Worm (Caenorhabditis elegans): Measurements from ENCODE around the gene lin-49.

The lin-49 gene

DNA sequence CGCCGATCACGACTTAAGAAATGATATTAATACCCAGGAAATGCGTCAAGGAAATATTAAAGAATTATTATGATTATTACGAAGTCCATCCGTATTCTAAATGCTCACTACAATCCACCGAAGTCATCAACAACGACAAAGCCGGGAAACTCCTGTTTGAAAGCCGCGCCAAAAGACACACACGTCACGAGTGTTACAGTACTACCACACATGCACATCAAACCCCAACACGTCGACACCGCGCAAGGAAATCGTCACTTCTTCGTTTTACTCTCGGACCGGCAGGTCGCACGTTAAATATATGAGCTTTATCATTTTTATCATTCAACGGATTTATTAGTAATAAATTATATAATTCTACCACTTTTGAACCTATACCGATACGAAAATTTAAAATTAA is 13.0 kb upstream of the lin-49 start:
- 0 out of 2 replicates have a peak, but pooled peaks have one; percentile 15 for TF ChIP-seq snpc-1.2 (GFP tag; IDR thresholded peaks at IDR 0.05)

DNA sequence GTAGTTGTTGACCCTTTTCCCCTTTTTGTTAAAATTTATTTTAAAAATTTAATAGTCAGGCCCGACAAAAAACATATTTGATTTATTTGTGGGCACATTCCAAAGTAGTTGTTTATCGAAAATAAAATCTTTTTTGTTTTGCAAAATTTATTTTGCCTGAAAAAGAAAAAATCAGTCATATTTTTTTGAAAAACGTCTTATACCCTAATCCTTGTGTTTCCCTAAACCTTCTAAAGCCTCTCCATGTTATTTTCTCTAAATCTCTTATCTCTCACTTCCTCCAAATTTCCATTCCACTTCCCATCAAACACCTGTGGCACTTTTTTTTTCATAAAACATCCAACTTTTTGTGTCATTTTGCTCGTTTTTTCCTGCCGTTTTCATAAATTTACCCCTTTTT is 12.3 kb upstream of the lin-49 start:
- no peak for TF ChIP-seq ceh-32 (tag; optimal IDR thresholded peaks at IDR 0.05; ENCODE audit: poor library complexity)
- no peak for TF ChIP-seq Y75B8A.6 (GFP tag; IDR thresholded peaks at IDR 0.05)
- no peak for TF ChIP-seq Y5F2A.4 (GFP tag; optimal IDR thresholded peaks at IDR 0.05)
- TF ChIP-seq daf-12 (tag; optimal IDR thresholded peaks at IDR 0.05) = no peak
- TF ChIP-seq lsy-2 (tag; optimal IDR thresholded peaks at IDR 0.05) = no peak
- TF ChIP-seq tra-1 (GFP tag; IDR thresholded peaks at IDR 0.05) = no peak
- no peak for TF ChIP-seq egl-27 (tag; optimal IDR thresholded peaks at IDR 0.05)

DNA sequence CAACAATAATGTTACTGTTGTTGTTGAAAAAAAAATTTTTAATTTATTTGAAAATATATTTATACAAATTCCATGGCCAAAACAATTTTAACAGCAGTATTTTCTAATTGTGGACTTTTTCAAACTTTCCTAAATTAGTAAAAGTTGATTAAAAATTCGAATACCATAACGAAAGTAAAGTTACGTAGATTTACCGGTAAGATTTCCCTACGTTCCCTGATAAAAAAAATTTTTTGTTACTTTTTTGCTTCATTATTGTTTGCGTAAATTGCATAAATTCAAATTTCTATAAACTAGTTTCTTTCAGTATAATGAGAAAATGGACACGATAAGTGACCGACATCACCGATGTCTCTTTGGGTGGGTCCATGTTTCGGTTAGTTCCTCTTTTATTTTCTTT is 11.5 kb upstream of the lin-49 start, which contains the start of gene F42A9.6:
Gene F42A9.6 (plus strand): TSS at position 301 of the 400 bp plus-strand sequence.
- no peak for TF ChIP-seq dmd-6 (GFP tag; IDR thresholded peaks at IDR 0.05)
- no peak for TF ChIP-seq nhr-25 (tag; optimal IDR thresholded peaks at IDR 0.05; ENCODE audit: borderline replicate concordance, insufficient read depth)
- no peak for TF ChIP-seq vab-7 (GFP tag; IDR thresholded peaks at IDR 0.05)
- TF ChIP-seq nhr-6 (tag; optimal IDR thresholded peaks at IDR 0.05) = no peak
- no peak for TF ChIP-seq hlh-30 (tag; optimal IDR thresholded peaks at IDR 0.05; ENCODE audit: insufficient read depth)
- TF ChIP-seq ceh-44 (GFP tag; IDR thresholded peaks at IDR 0.05) = no peak
- TF ChIP-seq zfp-3 (GFP tag; conservative IDR thresholded peaks at IDR 0.05) = no peak
- no peak for TF ChIP-seq lin-1 (GFP tag; IDR thresholded peaks at IDR 0.05)
- TF ChIP-seq unc-62 (GFP tag; optimal IDR thresholded peaks at IDR 0.05 in 1 of 2) = no peak
- no peak for TF ChIP-seq unc-62 (tag; optimal IDR thresholded peaks at IDR 0.05)
- TF ChIP-seq ceh-82 (tag; optimal IDR thresholded peaks at IDR 0.05) = no peak
- no peak for TF ChIP-seq attf-4 (tag; optimal IDR thresholded peaks at IDR 0.05)
- no peak for TF ChIP-seq lin-29 (GFP tag; IDR thresholded peaks at IDR 0.05)
- no peak for TF ChIP-seq zip-2 (tag; optimal IDR thresholded peaks at IDR 0.05)
- TF ChIP-seq spr-1 (tag; optimal IDR thresholded peaks at IDR 0.05) = no peak
- TF ChIP-seq duxl-1 (tag; optimal IDR thresholded peaks at IDR 0.05; ENCODE audit: poor library complexity) = no peak
- TF ChIP-seq lin-15B (tag; optimal IDR thresholded peaks at IDR 0.05) = no peak
- TF ChIP-seq nhr-11 (tag; optimal IDR thresholded peaks at IDR 0.05) = no peak
- no peak for TF ChIP-seq ZK337.2 (GFP tag; IDR thresholded peaks at IDR 0.05)
- TF ChIP-seq fos-1 (tag; optimal IDR thresholded peaks at IDR 0.05) = no peak
- no peak for TF ChIP-seq set-16 (GFP tag; IDR thresholded peaks at IDR 0.05)

DNA sequence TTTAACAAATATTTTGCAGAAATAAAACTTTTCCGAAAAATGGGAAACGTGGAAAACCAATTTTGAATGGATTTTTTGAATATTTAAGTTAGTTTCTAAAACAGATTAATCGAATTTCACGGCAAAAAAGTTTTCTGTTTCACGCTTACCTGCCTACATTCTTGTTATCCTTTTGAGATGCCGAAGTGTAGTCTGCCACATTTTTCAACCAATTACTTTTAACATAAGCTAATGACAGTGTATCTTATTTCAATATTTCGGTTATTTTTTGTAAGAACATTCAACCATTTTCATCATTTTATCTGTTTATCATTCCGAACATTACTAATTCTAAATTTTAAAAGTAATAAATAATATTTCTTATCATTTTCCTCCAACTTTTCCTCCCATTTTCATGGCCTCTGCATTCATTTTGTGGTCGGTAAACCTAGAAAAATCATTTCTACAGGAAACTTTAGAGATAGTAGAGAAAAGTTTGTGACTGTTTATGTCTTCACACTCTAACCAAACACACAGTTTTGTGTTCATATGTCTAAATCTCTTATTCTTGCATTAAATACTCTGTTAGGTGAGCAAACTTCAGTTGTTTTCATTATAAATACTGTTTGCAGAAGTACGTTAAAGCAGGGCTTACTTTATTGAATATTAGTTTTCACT is 8.5 kb upstream of the lin-49 start, which contains the start of the genes F42A9.17 and cyp-33E2:
Gene F42A9.17 (minus strand): TSS at position 51 of the 657 bp plus-strand sequence.
Gene cyp-33E2 (plus strand): TSS at position 449 of the 657 bp plus-strand sequence.
- peak; percentile 88 for TF ChIP-seq nhr-28 (tag; optimal IDR thresholded peaks at IDR 0.05)
- peak; percentile 61 for TF ChIP-seq dve-1 (tag; optimal IDR thresholded peaks at IDR 0.05; ENCODE audit: insufficient read depth)
- TF ChIP-seq daf-16 (GFP tag; optimal IDR thresholded peaks at IDR 0.05) = no peak
- TF ChIP-seq daf-16 (tag; optimal IDR thresholded peaks at IDR 0.05) = peak; percentile 88
- TF ChIP-seq pqm-1 (tag; optimal IDR thresholded peaks at IDR 0.05) = peak; percentile 90
- TF ChIP-seq nhr-77 (tag; optimal IDR thresholded peaks at IDR 0.05) = peak; percentile 44
- no peak for TF ChIP-seq lin-29 (GFP tag; IDR thresholded peaks at IDR 0.05)
- no peak for TF ChIP-seq nhr-41 (GFP tag; IDR thresholded peaks at IDR 0.05)
- TF ChIP-seq snpc-1.2 (GFP tag; IDR thresholded peaks at IDR 0.05) = no peak
- TF ChIP-seq pha-4 (GFP tag; IDR thresholded peaks at IDR 0.05) = no peak
- peak; percentile 12 for TF ChIP-seq pha-4 (tag; optimal IDR thresholded peaks at IDR 0.05)
- TF ChIP-seq tag-97 (GFP tag; IDR thresholded peaks at IDR 0.05) = no peak
- no peak for TF ChIP-seq lsy-2 (tag; optimal IDR thresholded peaks at IDR 0.05)
- peak; percentile 65; the same call in 1 of the 2 replicates for TF ChIP-seq php-3 (GFP tag; IDR thresholded peaks at IDR 0.05)

All from whole organism, L4 larva.